Fruit fly (Drosophila melanogaster): ENCODE results near the gene RpL36.

- TF ChIP-seq CTCF (optimal IDR thresholded peaks at IDR 0.05): peak in 1 of 2 experiments; percentile 30
- TF ChIP-seq CG8478 (optimal IDR thresholded peaks at IDR 0.05): no peak
Measured at dm6 chrX:617477-617795, 11.8 kb downstream of the RpL36 start.
